Worm (Caenorhabditis elegans) whole organism, young adult: ENCODE data around the gene wrt-5.

Experiments used
- B0019.2 ChIP-seq: fragments of 200-800 bp; sonication (Bioruptor generic); conservative IDR thresholded peaks from 2 replicates; pipeline ENCODE4 v1.3.6; 2022; ENCODE audit warnings: missing genetic modification reagents, missing genetic modification characterization, missing compliant biosample characterization
- B0336.3 ChIP-seq: fragments of 200-800 bp; sonication (Bioruptor generic); IDR thresholded peaks from 2 replicates; pipeline ENCODE4 v1.3.6; 2022; ENCODE audit warnings: missing genetic modification characterization, missing compliant biosample characterization
- D2030.7 ChIP-seq: fragments of 200-800 bp; sonication (Bioruptor generic); IDR thresholded peaks from 2 replicates; pipeline ENCODE4 v1.3.6; 2022; ENCODE audit warnings: missing genetic modification reagents, missing genetic modification characterization, missing compliant biosample characterization
- F10E7.11 ChIP-seq: sonication (generic microtip); optimal IDR thresholded peaks from 2 replicates; lab custom pipeline; 2017; ENCODE audit warnings: mild to moderate bottlenecking, missing genetic modification characterization, moderate library complexity, missing compliant biosample characterization
- F22D6.2 ChIP-seq: sonication (generic microtip); optimal IDR thresholded peaks from 2 replicates; lab custom pipeline; 2016; ENCODE audit warnings: mild to moderate bottlenecking, missing genetic modification characterization, missing compliant biosample characterization
- F33H1.4 ChIP-seq: fragments of 200-800 bp; sonication (Bioruptor generic); IDR thresholded peaks from 2 replicates; pipeline ENCODE4 v1.3.6; 2022; ENCODE audit warnings: missing genetic modification reagents, missing genetic modification characterization, missing compliant biosample characterization
- F49E8.2 ChIP-seq: sonication (generic microtip); optimal IDR thresholded peaks from 3 replicates; lab custom pipeline; 2017; ENCODE audit warnings: missing genetic modification characterization, mild to moderate bottlenecking, missing compliant biosample characterization, antibody characterized with exemption, moderate library complexity; ENCODE audit not compliant: insufficient read depth
- K12H6.12 ChIP-seq: fragments of 200-800 bp; sonication (Bioruptor generic); optimal IDR thresholded peaks from 2 replicates; lab custom pipeline; 2018; ENCODE audit warnings: mild to moderate bottlenecking, missing genetic modification characterization, missing compliant biosample characterization
- T26A5.8 ChIP-seq: sonication (generic microtip); optimal IDR thresholded peaks from 2 replicates; lab custom pipeline; 2016; ENCODE audit warnings: missing genetic modification characterization, missing compliant biosample characterization
- Y53G8AR.9 ChIP-seq: fragments of 200-800 bp; sonication (Bioruptor generic); conservative IDR thresholded peaks from 2 replicates; pipeline ENCODE4 v1.3.6; 2022; ENCODE audit warnings: missing genetic modification reagents, missing genetic modification characterization, missing compliant biosample characterization
- Y56A3A.18 ChIP-seq: fragments of 200-800 bp; sonication (Bioruptor generic); IDR thresholded peaks from 2 replicates; pipeline ENCODE4 v1.3.6; 2022; ENCODE audit warnings: missing genetic modification reagents, missing genetic modification characterization, missing compliant biosample characterization
- ama-1 ChIP-seq, 3 experiments: fragments of 150-350 bp in 1 of 3; sonication (generic microtip) in 2 of 3; optimal IDR thresholded peaks; 2 replicates each; lab custom pipeline; 2014 to 2018; ENCODE audit warnings: missing biosample characterization in 2 of 3, missing genetic modification characterization in 2 of 3, missing genetic modification reagents in 2 of 3
- attf-5 ChIP-seq: fragments of 200-800 bp; sonication (Bioruptor generic); optimal IDR thresholded peaks from 2 replicates; lab custom pipeline; 2018; ENCODE audit warnings: mild to moderate bottlenecking, missing genetic modification characterization, missing compliant biosample characterization
- ccch-3 ChIP-seq: fragments of 200-800 bp; sonication (Bioruptor generic); optimal IDR thresholded peaks from 2 replicates; lab custom pipeline; 2018; ENCODE audit warnings: mild to moderate bottlenecking, missing genetic modification characterization, missing compliant biosample characterization
- cebp-1 ChIP-seq, 2 experiments: fragments of 200-800 bp in 1 of 2; sonication (Bioruptor generic) in 1 of 2; sonication (generic microtip) in 1 of 2; IDR thresholded peaks in 1 of 2; optimal IDR thresholded peaks in 1 of 2; 2 replicates each; pipeline versions ENCODE4 v1.3.6 to Lab custom; 2017 to 2022; ENCODE audit warnings: missing compliant biosample characterization in 2 of 2, missing genetic modification characterization in 2 of 2, mild to moderate bottlenecking in 1 of 2, missing genetic modification reagents in 1 of 2, moderate library complexity in 1 of 2
- ceh-100 ChIP-seq: fragments of 200-800 bp; sonication (Bioruptor generic); IDR thresholded peaks from 2 replicates; pipeline ENCODE4 v1.3.6; 2022; ENCODE audit warnings: missing genetic modification reagents, missing genetic modification characterization, missing compliant biosample characterization
- chd-7 ChIP-seq: sonication (generic microtip); optimal IDR thresholded peaks from 2 replicates; lab custom pipeline; 2016; ENCODE audit warnings: mild to moderate bottlenecking, missing genetic modification characterization, moderate library complexity, missing compliant biosample characterization
- die-1 ChIP-seq: sonication (generic microtip); optimal IDR thresholded peaks from 2 replicates; lab custom pipeline; 2016; ENCODE audit warnings: missing genotype, mild to moderate bottlenecking, missing genetic modification characterization, missing compliant biosample characterization
- egl-44 ChIP-seq: fragments of 200-800 bp; sonication (Bioruptor generic); IDR thresholded peaks from 2 replicates; pipeline ENCODE4 v1.3.6; 2022; ENCODE audit warnings: missing genetic modification reagents, missing genetic modification characterization, missing compliant biosample characterization
- ekl-4 ChIP-seq: fragments of 200-800 bp; sonication (Bioruptor generic); IDR thresholded peaks from 2 replicates; pipeline ENCODE4 v1.3.6; 2022; ENCODE audit warnings: missing genetic modification reagents, missing genetic modification characterization, missing compliant biosample characterization
- fkh-3 ChIP-seq: sonication (generic microtip); optimal IDR thresholded peaks from 2 replicates; lab custom pipeline; 2016; ENCODE audit warnings: mild to moderate bottlenecking, missing genetic modification characterization, missing compliant biosample characterization
- gei-17 ChIP-seq: fragments of 200-800 bp; sonication (Bioruptor generic); optimal IDR thresholded peaks from 2 replicates; lab custom pipeline; 2018; ENCODE audit warnings: mild to moderate bottlenecking, missing genetic modification characterization, missing compliant biosample characterization
- him-1 ChIP-seq: sonication (generic microtip); optimal IDR thresholded peaks from 2 replicates; lab custom pipeline; 2016; ENCODE audit warnings: missing genotype, missing genetic modification reagents, missing genetic modification characterization, missing compliant biosample characterization
- hmg-1.2 ChIP-seq: fragments of 200-800 bp; sonication (Bioruptor generic); IDR thresholded peaks from 2 replicates; pipeline ENCODE4 v1.3.6; 2022; ENCODE audit warnings: missing genetic modification reagents, missing genetic modification characterization, missing compliant biosample characterization
- hrde-1 ChIP-seq: sonication (generic microtip); optimal IDR thresholded peaks from 2 replicates; lab custom pipeline; 2016; ENCODE audit warnings: missing genetic modification characterization, mild to moderate bottlenecking, missing compliant biosample characterization, moderate library complexity, missing genotype, missing genetic modification reagents, borderline replicate concordance
- let-526 ChIP-seq: fragments of 200-800 bp; sonication (Bioruptor generic); IDR thresholded peaks from 2 replicates; pipeline ENCODE4 v1.3.6; 2022; ENCODE audit warnings: missing genetic modification reagents, missing genetic modification characterization, missing compliant biosample characterization
- lin-26 ChIP-seq: fragments of 200-800 bp; sonication (Bioruptor generic); IDR thresholded peaks from 2 replicates; pipeline ENCODE4 v1.3.6; 2022; ENCODE audit warnings: missing genetic modification reagents, missing genetic modification characterization, missing compliant biosample characterization
- lir-1 ChIP-seq: fragments of 200-800 bp; sonication (Bioruptor generic); conservative IDR thresholded peaks from 2 replicates; pipeline ENCODE4 v1.3.6; 2022; ENCODE audit warnings: missing genetic modification reagents, missing genetic modification characterization, missing compliant biosample characterization
- lsy-27 ChIP-seq: sonication (generic microtip); optimal IDR thresholded peaks from 2 replicates; lab custom pipeline; 2017; ENCODE audit warnings: missing genetic modification characterization, mild to moderate bottlenecking, missing compliant biosample characterization, antibody characterized with exemption, missing genotype, borderline replicate concordance; ENCODE audit not compliant: insufficient read depth
- madf-3 ChIP-seq: fragments of 200-800 bp; sonication (Bioruptor generic); IDR thresholded peaks from 2 replicates; pipeline ENCODE4 v1.3.6; 2022; ENCODE audit warnings: missing genetic modification reagents, missing genetic modification characterization, missing compliant biosample characterization
- madf-6 ChIP-seq: fragments of 200-800 bp; sonication (Bioruptor generic); IDR thresholded peaks from 2 replicates; pipeline ENCODE4 v1.3.6; 2022; ENCODE audit warnings: missing genetic modification reagents, missing genetic modification characterization, missing compliant biosample characterization
- mcd-1 ChIP-seq: fragments of 200-800 bp; sonication (Bioruptor generic); IDR thresholded peaks from 2 replicates; pipeline ENCODE4 v1.3.6; 2022; ENCODE audit warnings: missing genetic modification reagents, missing genetic modification characterization, missing compliant biosample characterization
- mxl-1 ChIP-seq: sonication (generic microtip); optimal IDR thresholded peaks from 2 replicates; lab custom pipeline; 2016; ENCODE audit warnings: missing genetic modification characterization, missing compliant biosample characterization
- nfya-2 ChIP-seq: fragments of 200-800 bp; sonication (Bioruptor generic); IDR thresholded peaks from 2 replicates; pipeline ENCODE4 v1.3.6; 2022; ENCODE audit warnings: missing genetic modification reagents, missing genetic modification characterization, missing compliant biosample characterization
- nfyb-1 ChIP-seq: fragments of 200-800 bp; sonication (Bioruptor generic); IDR thresholded peaks from 2 replicates; pipeline ENCODE4 v1.3.6; 2022; ENCODE audit warnings: missing genetic modification reagents, missing genetic modification characterization, missing compliant biosample characterization
- nhr-179 ChIP-seq: sonication (generic microtip); optimal IDR thresholded peaks from 2 replicates; lab custom pipeline; 2016; ENCODE audit warnings: mild to moderate bottlenecking, missing genetic modification characterization, missing compliant biosample characterization
- pbrm-1 ChIP-seq: fragments of 200-800 bp; sonication (Bioruptor generic); IDR thresholded peaks from 2 replicates; pipeline ENCODE4 v1.3.6; 2022; ENCODE audit warnings: missing genetic modification reagents, missing genetic modification characterization, missing compliant biosample characterization
- repo-1 ChIP-seq: sonication (generic microtip); optimal IDR thresholded peaks from 2 replicates; lab custom pipeline; 2017; ENCODE audit warnings: mild to moderate bottlenecking, missing genetic modification characterization, missing compliant biosample characterization
- snpc-1.1 ChIP-seq: sonication (generic microtip); optimal IDR thresholded peaks from 2 replicates; lab custom pipeline; 2017; ENCODE audit warnings: missing genetic modification characterization, mild to moderate bottlenecking, missing compliant biosample characterization, antibody characterized with exemption, moderate library complexity, missing genotype, missing genetic modification reagents; ENCODE audit not compliant: insufficient read depth
- snpc-3.4 ChIP-seq: sonication (generic microtip); optimal IDR thresholded peaks from 2 replicates; lab custom pipeline; 2017; ENCODE audit warnings: missing genetic modification characterization, mild to moderate bottlenecking, missing compliant biosample characterization, antibody characterized with exemption, moderate library complexity, missing genotype, missing genetic modification reagents
- snpc-4 ChIP-seq, 5 experiments: fragments of 150-350 bp in 1 of 5; sonication (generic microtip) in 4 of 5; optimal IDR thresholded peaks; 2 replicates each; lab custom pipeline; 2014 to 2018; ENCODE audit warnings: missing genetic modification characterization in 5 of 5, missing biosample characterization in 3 of 5, antibody characterized with exemption in 2 of 5, mild to moderate bottlenecking in 2 of 5, missing compliant biosample characterization in 2 of 5, missing genotype in 2 of 5, moderate library complexity in 2 of 5, missing genetic modification reagents in 1 of 5
- somi-1 ChIP-seq: fragments of 200-800 bp; sonication (Bioruptor generic); optimal IDR thresholded peaks from 2 replicates; lab custom pipeline; 2018; ENCODE audit warnings: mild to moderate bottlenecking, missing genetic modification characterization, missing compliant biosample characterization
- sptf-2 ChIP-seq: fragments of 200-800 bp; sonication (Bioruptor generic); optimal IDR thresholded peaks from 2 replicates; lab custom pipeline; 2018; ENCODE audit warnings: mild to moderate bottlenecking, missing genetic modification characterization, missing compliant biosample characterization
- tbp1 ChIP-seq: fragments of 200-800 bp; sonication (Bioruptor generic); optimal IDR thresholded peaks from 2 replicates; lab custom pipeline; 2018; ENCODE audit warnings: mild to moderate bottlenecking, missing genetic modification characterization, missing compliant biosample characterization
- tlf-1 ChIP-seq: fragments of 200-800 bp; sonication (Bioruptor generic); optimal IDR thresholded peaks from 2 replicates; lab custom pipeline; 2018; ENCODE audit warnings: mild to moderate bottlenecking, missing genetic modification characterization, missing compliant biosample characterization
- unc-130 ChIP-seq: sonication (generic microtip); optimal IDR thresholded peaks from 2 replicates; lab custom pipeline; 2016; ENCODE audit warnings: missing genetic modification reagents, missing genetic modification characterization, missing compliant biosample characterization

Gene wrt-5

DNA sequence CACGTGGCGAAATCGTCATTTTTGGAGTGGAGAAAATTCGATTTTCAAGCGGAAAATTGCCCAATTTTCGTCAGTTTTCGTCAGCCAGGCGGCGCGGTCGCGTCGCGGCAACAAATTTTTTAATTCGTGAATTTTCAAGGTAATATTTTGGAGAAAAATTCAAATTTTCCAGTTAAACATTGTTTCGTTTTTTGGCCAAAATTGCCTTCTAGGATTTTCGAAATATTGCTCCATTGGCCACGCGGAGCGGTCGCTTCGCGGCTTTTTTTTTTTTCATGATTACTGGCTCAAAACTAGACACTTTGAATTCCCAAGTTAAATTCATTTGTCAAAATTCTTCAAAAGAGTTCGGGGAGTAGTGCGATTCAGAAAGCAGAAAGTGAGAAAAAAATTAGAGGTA, 3.8 kb downstream of the wrt-5 start (continued):
- TF ChIP-seq snpc-4 (GFP tag; optimal IDR thresholded peaks at IDR 0.05; lab: Kevin White, UChicago) (no peak), snpc-4 (tag; optimal IDR thresholded peaks at IDR 0.05; lab: Kevin White, UChicago) (peak in 1 of 4 experiments; percentile 33), let-526 (no peak), mcd-1 (GFP tag; lab: Robert Waterston, UW) (peak; percentile 27; the same call in 1 of the 2 replicates), Y56A3A.18 (GFP tag; lab: Robert Waterston, UW) (no peak), Y53G8AR.9 (GFP tag; lab: Robert Waterston, UW) (peak; percentile 59; the same call in 1 of the 2 replicates), chd-7 (tag; lab: Kevin White, UChicago) (no peak), ccch-3 (no peak), tbp1 (GFP tag; lab: Kevin White, UChicago) (peak; percentile 33), die-1 (tag; lab: Kevin White, UChicago) (peak; percentile 33), madf-6 (GFP tag; lab: Robert Waterston, UW) (peak; percentile 76), fkh-3 (tag; lab: Kevin White, UChicago) (no peak), nhr-179 (tag; lab: Kevin White, UChicago) (no peak), F10E7.11 (tag; lab: Kevin White, UChicago) (no peak), nfya-2 (GFP tag; lab: Robert Waterston, UW) (no peak), F22D6.2 (tag; lab: Kevin White, UChicago) (no peak), ceh-100 (GFP tag; lab: Robert Waterston, UW) (0 out of 2 replicates have a peak, but pooled peaks have one; percentile 41), snpc-1.1 (peak; percentile 22), attf-5 (GFP tag; lab: Kevin White, UChicago) (no peak), pbrm-1 (GFP tag; lab: Robert Waterston, UW) (peak; percentile 56), ama-1 (optimal IDR thresholded peaks at IDR 0.05; lab: Kevin White, UChicago) (no peak), ama-1 (GFP tag; optimal IDR thresholded peaks at IDR 0.05; lab: Kevin White, UChicago) (peak in 1 of 2 experiments; percentile 86), gei-17 (GFP tag; lab: Kevin White, UChicago) (no peak), repo-1 (tag; lab: Kevin White, UChicago) (no peak), D2030.7 (GFP tag; lab: Robert Waterston, UW) (peak; percentile 38; the same call in 1 of the 2 replicates), snpc-3.4 (peak; percentile 49), hrde-1 (tag; lab: Kevin White, UChicago) (peak; percentile 87), egl-44 (GFP tag; lab: Robert Waterston, UW) (no peak), cebp-1 (GFP tag; IDR thresholded peaks at IDR 0.05; lab: Robert Waterston, UW) (no peak), cebp-1 (tag; optimal IDR thresholded peaks at IDR 0.05; lab: Kevin White, UChicago) (peak; percentile 48), him-1 (peak; percentile 57), B0336.3 (GFP tag; lab: Robert Waterston, UW) (peak; percentile 67), lir-1 (no peak), B0019.2 (GFP tag; lab: Robert Waterston, UW) (no peak), lin-26 (GFP tag; lab: Robert Waterston, UW) (peak; percentile 80), nfyb-1 (GFP tag; lab: Robert Waterston, UW) (peak; percentile 46; the same call in 1 of the 2 replicates), hmg-1.2 (peak; percentile 38), tlf-1 (peak; percentile 52), madf-3 (GFP tag; lab: Robert Waterston, UW) (peak; percentile 77; the same call in 1 of the 2 replicates), mxl-1 (tag; lab: Kevin White, UChicago) (peak; percentile 6), K12H6.12 (tag; lab: Kevin White, UChicago) (no peak), unc-130 (peak; percentile 43), sptf-2 (GFP tag; lab: Kevin White, UChicago) (no peak), F33H1.4 (GFP tag; lab: Robert Waterston, UW) (peak; percentile 21; the same call in 1 of the 2 replicates), T26A5.8 (tag; lab: Kevin White, UChicago) (no peak), somi-1 (no peak), F49E8.2 (tag; lab: Kevin White, UChicago) (peak; percentile 43), ekl-4 (GFP tag; lab: Robert Waterston, UW) (peak; percentile 69), lsy-27 (tag; lab: Kevin White, UChicago) (no peak)
